Fruit fly (Drosophila melanogaster): Measurements from ENCODE around the gene shps.

The shps gene

dm6 chr3R:24294784-24295555 lies 15.6 kb downstream of the shps start, which contains the start of gene crb (continued):
- TF ChIP-seq onecut (GFP tag; IDR thresholded peaks at IDR 0.05), result peak; percentile 37
- peak; percentile 59 for TF ChIP-seq chn (GFP tag; optimal IDR thresholded peaks at IDR 0.05)
- TF ChIP-seq CG11696 (GFP tag; IDR thresholded peaks at IDR 0.05), result no peak
- TF ChIP-seq ind (GFP tag; optimal IDR thresholded peaks at IDR 0.05), result peak; percentile 31
- peak; percentile 57 for TF ChIP-seq CG17912 (GFP tag; optimal IDR thresholded peaks at IDR 0.05)
- peak; percentile 34 for TF ChIP-seq shn (GFP tag; optimal IDR thresholded peaks at IDR 0.05)
- TF ChIP-seq HLHmδ (GFP tag; optimal IDR thresholded peaks at IDR 0.05), result peak; percentile 53
- TF ChIP-seq CHES-1-like (GFP tag; optimal IDR thresholded peaks at IDR 0.05), result peak; percentile 41
- no peak; the same call in 1 of the 2 replicates for TF ChIP-seq CG10959 (GFP tag; IDR thresholded peaks at IDR 0.05)
- peak; percentile 37 for TF ChIP-seq BtbVII (GFP tag; optimal IDR thresholded peaks at IDR 0.05)
- TF ChIP-seq fd102C (GFP tag; optimal IDR thresholded peaks at IDR 0.05), result peak; percentile 30
- peak in 1 of 2 experiments; percentile 39 for TF ChIP-seq Eip74EF (GFP tag; optimal IDR thresholded peaks at IDR 0.05)
- TF ChIP-seq CG9817 (tag; optimal IDR thresholded peaks at IDR 0.05), result no peak
- peak; percentile 18 for TF ChIP-seq CG9609 (GFP tag; optimal IDR thresholded peaks at IDR 0.05)
- peak; percentile 92 for TF ChIP-seq sens (GFP tag)
- peak in 1 of 2 experiments; percentile 16 for TF ChIP-seq crp (GFP tag; optimal IDR thresholded peaks at IDR 0.05)
- TF ChIP-seq Trl (optimal IDR thresholded peaks at IDR 0.05), result no peak
- TF ChIP-seq Trl (GFP tag; optimal IDR thresholded peaks at IDR 0.05), result peak; percentile 68
- no peak for TF ChIP-seq Lim3 (GFP tag; IDR thresholded peaks at IDR 0.05)
- TF ChIP-seq cas (GFP tag; IDR thresholded peaks at IDR 0.05), result no peak
- TF ChIP-seq Six4 (GFP tag; optimal IDR thresholded peaks at IDR 0.05), result no peak
- peak; percentile 51 for TF ChIP-seq CG13775 (GFP tag; optimal IDR thresholded peaks at IDR 0.05)
- peak; percentile 44 for TF ChIP-seq pb (GFP tag; optimal IDR thresholded peaks at IDR 0.05)
- peak; percentile 35 for TF ChIP-seq CG4820 (GFP tag; optimal IDR thresholded peaks at IDR 0.05)
- TF ChIP-seq ham (GFP tag; IDR thresholded peaks at IDR 0.05), result no peak
- TF ChIP-seq CG6813 (GFP tag; optimal IDR thresholded peaks at IDR 0.05), result peak; percentile 20
- peak; percentile 86 for TF ChIP-seq row (GFP tag; IDR thresholded peaks at IDR 0.05)
- TF ChIP-seq Ets97D (GFP tag; optimal IDR thresholded peaks at IDR 0.05), result peak; percentile 91
- no peak for TF ChIP-seq CG6654 (GFP tag; optimal IDR thresholded peaks at IDR 0.05)
- peak; percentile 5 for TF ChIP-seq ewg (GFP tag; optimal IDR thresholded peaks at IDR 0.05)
- peak; percentile 58 for TF ChIP-seq Fer1 (GFP tag; optimal IDR thresholded peaks at IDR 0.05)
- TF ChIP-seq CG11504 (tag; optimal IDR thresholded peaks at IDR 0.05), result peak; percentile 60
- TF ChIP-seq lola (GFP tag; optimal IDR thresholded peaks at IDR 0.05), result peak in 1 of 3 experiments; percentile 19
- TF ChIP-seq tgo (GFP tag; IDR thresholded peaks at IDR 0.05), result peak; percentile 56
- peak; percentile 36 for TF ChIP-seq CG17568 (GFP tag; optimal IDR thresholded peaks at IDR 0.05)
- TF ChIP-seq CG8478 (optimal IDR thresholded peaks at IDR 0.05), result no peak
- no peak for TF ChIP-seq CG14965 (GFP tag; optimal IDR thresholded peaks at IDR 0.05; ENCODE audit: borderline replicate concordance)
- TF ChIP-seq sd (tag; optimal IDR thresholded peaks at IDR 0.05), result peak; percentile 56
- peak; percentile 70; the same call in 1 of the 3 replicates for TF ChIP-seq gce (GFP tag; IDR thresholded peaks at IDR 0.05)
- peak; percentile 59 for TF ChIP-seq lbe (GFP tag; optimal IDR thresholded peaks at IDR 0.05)
- no peak for TF ChIP-seq CG32767 (GFP tag; IDR thresholded peaks at IDR 0.05)
- TF ChIP-seq grau (tag; optimal IDR thresholded peaks at IDR 0.05), result peak; percentile 54
- peak; percentile 85 for TF ChIP-seq chinmo (GFP tag; IDR thresholded peaks at IDR 0.05; ENCODE audit: partially characterized antibody)
- peak; percentile 55 for TF ChIP-seq CG7839 (tag; optimal IDR thresholded peaks at IDR 0.05)
- peak; percentile 85 for TF ChIP-seq cg (GFP tag; optimal IDR thresholded peaks at IDR 0.05)
- peak; percentile 42; the same call in 1 of the 3 replicates for TF ChIP-seq CG7963 (GFP tag; IDR thresholded peaks at IDR 0.05; ENCODE audit: partially characterized antibody)
- peak; percentile 36 for TF ChIP-seq CG8290 (GFP tag; optimal IDR thresholded peaks at IDR 0.05)
- TF ChIP-seq CG8290 (tag; optimal IDR thresholded peaks at IDR 0.05), result peak in 1 of 2 experiments; percentile 91
- TF ChIP-seq sc (optimal IDR thresholded peaks at IDR 0.05), result no peak
- TF ChIP-seq sc (GFP tag; optimal IDR thresholded peaks at IDR 0.05), result no peak

Data from whole organism, embryonic.